Worm (Caenorhabditis elegans): ENCODE measurements around the gene T19H12.3.

Gene T19H12.3

DNA sequence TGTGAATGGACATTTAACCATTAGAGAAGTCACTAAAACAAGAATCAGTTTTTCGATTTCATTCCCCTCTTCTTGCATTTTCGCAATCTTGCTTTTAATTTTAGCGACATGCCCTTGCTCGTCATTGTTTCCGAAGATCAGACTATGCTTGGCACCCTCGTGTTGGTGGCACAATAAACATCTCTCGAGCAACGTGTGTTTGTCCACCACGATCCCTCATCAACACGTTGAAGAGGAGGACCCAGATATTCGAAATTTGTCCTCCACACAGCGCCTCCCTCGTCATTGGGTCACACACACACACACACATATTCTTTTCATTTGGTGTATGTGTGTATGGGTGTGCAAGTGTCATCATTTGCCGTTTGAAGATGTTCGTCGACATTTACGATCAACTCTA is 20.1 kb upstream of the T19H12.3 start, which contains the start of gene srd-32:
srd-32 (plus strand) TSS at position 301 of the 400 bp plus-strand sequence.
- TF ChIP-seq nhr-6 (tag; optimal IDR thresholded peaks at IDR 0.05) (no peak), unc-55 (GFP tag; optimal IDR thresholded peaks at IDR 0.05) (no peak), lsy-2 (tag; optimal IDR thresholded peaks at IDR 0.05) (no peak), sma-3 (GFP tag; optimal IDR thresholded peaks at IDR 0.05) (no peak), ztf-11 (tag; optimal IDR thresholded peaks at IDR 0.05) (no peak), nhr-77 (tag; optimal IDR thresholded peaks at IDR 0.05) (no peak), nhr-129 (tag; optimal IDR thresholded peaks at IDR 0.05) (no peak), ZK546.5 (tag; optimal IDR thresholded peaks at IDR 0.05) (no peak), gmeb-1 (tag; optimal IDR thresholded peaks at IDR 0.05) (no peak)

ce11 chrV:4867535-4867934 is 17.9 kb upstream of the T19H12.3 start:
- TF ChIP-seq ztf-11 (tag; optimal IDR thresholded peaks at IDR 0.05) (no peak), lsy-2 (tag; optimal IDR thresholded peaks at IDR 0.05) (peak in 1 of 2 experiments; percentile 12), C34F6.9 (tag; optimal IDR thresholded peaks at IDR 0.05) (no peak), crh-2 (tag; optimal IDR thresholded peaks at IDR 0.05) (no peak)

- TF ChIP-seq gmeb-1 (tag; optimal IDR thresholded peaks at IDR 0.05): no peak
- no peak for TF ChIP-seq lsy-2 (tag; optimal IDR thresholded peaks at IDR 0.05)
- no peak for TF ChIP-seq mdl-1 (tag; optimal IDR thresholded peaks at IDR 0.05)
- no peak for TF ChIP-seq blmp-1 (tag; optimal IDR thresholded peaks at IDR 0.05; ENCODE audit: insufficient read depth)
- TF ChIP-seq peb-1 (tag; optimal IDR thresholded peaks at IDR 0.05): no peak
- no peak for TF ChIP-seq dmd-4 (tag; optimal IDR thresholded peaks at IDR 0.05)
- TF ChIP-seq nhr-6 (tag; optimal IDR thresholded peaks at IDR 0.05): no peak
- no peak for TF ChIP-seq unc-62 (GFP tag; optimal IDR thresholded peaks at IDR 0.05)
- TF ChIP-seq lin-39 (tag; optimal IDR thresholded peaks at IDR 0.05): no peak
- TF ChIP-seq sem-4 (tag; optimal IDR thresholded peaks at IDR 0.05): no peak
Measured at ce11 chrV:4868698-4869097, 16.8 kb upstream of the T19H12.3 start.

DNA sequence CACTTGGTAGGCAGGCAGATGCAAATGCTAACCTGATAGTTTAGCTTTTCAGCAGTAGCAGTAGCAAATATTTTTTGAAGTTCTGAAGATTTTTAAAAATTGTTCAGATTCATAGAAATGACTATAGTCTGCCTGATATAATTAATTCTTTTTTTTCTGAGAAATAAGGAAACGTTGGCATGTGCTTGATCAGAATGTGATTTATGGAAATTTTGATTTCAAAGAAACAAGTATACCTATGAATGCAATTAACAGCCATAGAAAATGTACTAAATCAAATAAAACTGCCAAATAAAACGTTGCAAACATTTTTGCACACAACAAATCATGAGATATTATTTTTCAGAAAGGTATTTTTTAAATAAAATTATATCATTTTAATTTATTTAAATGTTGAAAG is 14.8 kb upstream of the T19H12.3 start:
- TF ChIP-seq lsy-2 (tag; optimal IDR thresholded peaks at IDR 0.05) (peak in 1 of 2 experiments; percentile 32), nhr-21 (tag; optimal IDR thresholded peaks at IDR 0.05) (peak; percentile 42), blmp-1 (tag; optimal IDR thresholded peaks at IDR 0.05; ENCODE audit: insufficient read depth) (no peak), unc-62 (GFP tag; optimal IDR thresholded peaks at IDR 0.05) (no peak)

ce11 chrV:4871992-4872391 is 13.5 kb upstream of the T19H12.3 start, which contains the start of gene srd-33:
Gene srd-33, plus strand, starts transcription at chrV:4872292.
- TF ChIP-seq ceh-82 (tag; optimal IDR thresholded peaks at IDR 0.05) (no peak), fos-1 (tag; optimal IDR thresholded peaks at IDR 0.05) (no peak), aly-2 (tag; optimal IDR thresholded peaks at IDR 0.05) (no peak), unc-39 (tag; optimal IDR thresholded peaks at IDR 0.05) (no peak), crh-2 (tag; optimal IDR thresholded peaks at IDR 0.05) (no peak), ztf-11 (tag; optimal IDR thresholded peaks at IDR 0.05) (no peak), mab-5 (tag; optimal IDR thresholded peaks at IDR 0.05) (no peak), peb-1 (tag; optimal IDR thresholded peaks at IDR 0.05) (no peak), nhr-77 (tag; optimal IDR thresholded peaks at IDR 0.05) (no peak), nhr-237 (tag; optimal IDR thresholded peaks at IDR 0.05) (no peak), nhr-23 (tag; optimal IDR thresholded peaks at IDR 0.05) (no peak), C34F6.9 (tag; optimal IDR thresholded peaks at IDR 0.05) (no peak), elt-3 (tag; optimal IDR thresholded peaks at IDR 0.05) (no peak)

- TF ChIP-seq ztf-1 (GFP tag; conservative IDR thresholded peaks at IDR 0.05) (no peak), alr-1 (tag; optimal IDR thresholded peaks at IDR 0.05) (no peak), nhr-6 (tag; optimal IDR thresholded peaks at IDR 0.05) (no peak), ztf-4 (tag; optimal IDR thresholded peaks at IDR 0.05) (no peak), peb-1 (tag; optimal IDR thresholded peaks at IDR 0.05) (no peak), R02D3.7 (tag; optimal IDR thresholded peaks at IDR 0.05) (no peak), elt-3 (tag; optimal IDR thresholded peaks at IDR 0.05) (no peak), egl-27 (tag; optimal IDR thresholded peaks at IDR 0.05) (no peak), ZK546.5 (tag; optimal IDR thresholded peaks at IDR 0.05) (no peak), lin-13 (GFP tag; optimal IDR thresholded peaks at IDR 0.05) (no peak)
Measured at ce11 chrV:4877587-4877986, 7.9 kb upstream of the T19H12.3 start, which contains the start of gene T19H12.6. Gene T19H12.6, minus strand, starts transcription at chrV:4877687.

Measured in whole organism, L2 larva.